Worm (Caenorhabditis elegans) whole organism, L4 larva: Measurements from ENCODE around the gene osg-1.

ENCODE experiments used
- D1046.2 ChIP-seq: fragments of 200-800 bp; sonication (Bioruptor generic); IDR thresholded peaks from 2 replicates; pipeline ENCODE4 v1.3.6; 2022; ENCODE audit warnings: missing genetic modification characterization, missing compliant biosample characterization
- F10B5.3 ChIP-seq: sonication (generic microtip); optimal IDR thresholded peaks from 2 replicates; lab custom pipeline; 2016; ENCODE audit warnings: mild to moderate bottlenecking, missing genetic modification characterization, missing compliant biosample characterization
- F49E8.2 ChIP-seq: sonication (generic microtip); optimal IDR thresholded peaks from 2 replicates; lab custom pipeline; 2016; ENCODE audit warnings: missing compliant biosample characterization, mild to moderate bottlenecking, missing genetic modification characterization, borderline replicate concordance
- R02D3.7 ChIP-seq: fragments of 150-350 bp; sonication (generic microtip); optimal IDR thresholded peaks from 3 replicates; lab custom pipeline; 2014; ENCODE audit warnings: missing biosample characterization, missing genetic modification characterization
- T20F7.1 ChIP-seq: fragments of 200-800 bp; sonication (Bioruptor generic); optimal IDR thresholded peaks from 2 replicates; lab custom pipeline; 2018; ENCODE audit warnings: mild to moderate bottlenecking, missing genetic modification characterization, missing compliant biosample characterization
- Y48G9A.11 ChIP-seq: fragments of 200-800 bp; sonication (Bioruptor generic); IDR thresholded peaks from 2 replicates; pipeline ENCODE4 v1.3.6; 2022; ENCODE audit warnings: missing genetic modification reagents, missing genetic modification characterization, missing compliant biosample characterization
- ZK546.5 ChIP-seq, 2 experiments: sonication (generic microtip); optimal IDR thresholded peaks; 2 replicates each; lab custom pipeline; 2017; ENCODE audit warnings: missing biosample characterization in 2 of 2, missing genetic modification characterization in 2 of 2
- aha-1 ChIP-seq: fragments of 150-350 bp; peaks from one replicate; lab custom pipeline; 2014; ENCODE audit warnings: missing biosample characterization, missing genetic modification characterization
- aly-2 ChIP-seq: sonication (generic microtip); optimal IDR thresholded peaks from 2 replicates; lab custom pipeline; 2018; ENCODE audit warnings: missing biosample characterization, missing genetic modification characterization
- arid-1 ChIP-seq: fragments of 200-800 bp; sonication (Bioruptor generic); conservative IDR thresholded peaks from 2 replicates; pipeline ENCODE4 v1.3.6; 2022; ENCODE audit warnings: missing genetic modification reagents, missing genetic modification characterization, missing compliant biosample characterization
- ceh-28 ChIP-seq: fragments of 150-350 bp; optimal IDR thresholded peaks from 2 replicates; lab custom pipeline; 2014; ENCODE audit warnings: missing biosample characterization, missing genetic modification reagents, missing genetic modification characterization
- daf-12 ChIP-seq: fragments of 150-350 bp; optimal IDR thresholded peaks from 2 replicates; lab custom pipeline; 2014; ENCODE audit warnings: missing biosample characterization, missing genetic modification reagents, missing genetic modification characterization
- daf-16 ChIP-seq, 3 experiments: sonication (generic microtip); optimal IDR thresholded peaks; 2 replicates each; lab custom pipeline; 2016 to 2017; ENCODE audit warnings: missing genetic modification characterization in 3 of 3, missing genetic modification reagents in 3 of 3, mild to moderate bottlenecking in 2 of 3, missing compliant biosample characterization in 2 of 3, missing biosample characterization in 1 of 3, moderate library complexity in 1 of 3
- daf-19 ChIP-seq: fragments of 200-800 bp; sonication (Bioruptor generic); conservative IDR thresholded peaks from 2 replicates; pipeline ENCODE4 v1.3.6; 2022; ENCODE audit warnings: missing genetic modification characterization, missing compliant biosample characterization
- dmd-6 ChIP-seq: fragments of 200-800 bp; sonication (Bioruptor generic); IDR thresholded peaks from 2 replicates; pipeline ENCODE4 v1.3.6; 2022; ENCODE audit warnings: missing genetic modification reagents, missing genetic modification characterization, missing compliant biosample characterization
- dpl-1 ChIP-seq: fragments of 150-350 bp; optimal IDR thresholded peaks from 2 replicates; lab custom pipeline; 2014; ENCODE audit warnings: missing biosample characterization, missing genetic modification reagents, missing genetic modification characterization
- hlh-30 ChIP-seq: sonication (generic microtip); optimal IDR thresholded peaks from 2 replicates; lab custom pipeline; 2017; ENCODE audit warnings: antibody characterized with exemption, mild to moderate bottlenecking, missing genetic modification characterization, missing compliant biosample characterization; ENCODE audit not compliant: insufficient read depth
- lim-7 ChIP-seq: fragments of 200-800 bp; sonication (Bioruptor generic); IDR thresholded peaks from 2 replicates; pipeline ENCODE4 v1.3.6; 2022; ENCODE audit warnings: missing genetic modification characterization, missing compliant biosample characterization
- lin-13 ChIP-seq: fragments of 150-350 bp; optimal IDR thresholded peaks from 2 replicates; lab custom pipeline; 2014; ENCODE audit warnings: missing biosample characterization, missing genetic modification reagents, missing genetic modification characterization
- lin-15B ChIP-seq: fragments of 150-350 bp; sonication (generic microtip); optimal IDR thresholded peaks from 3 replicates; lab custom pipeline; 2014; ENCODE audit warnings: missing biosample characterization, missing genetic modification characterization
- lin-38 ChIP-seq: fragments of 200-800 bp; sonication (Bioruptor generic); IDR thresholded peaks from 2 replicates; pipeline ENCODE4 v1.3.6; 2022; ENCODE audit warnings: missing genetic modification reagents, missing genetic modification characterization, missing compliant biosample characterization
- lir-3 ChIP-seq: sonication (generic microtip); optimal IDR thresholded peaks from 2 replicates; lab custom pipeline; 2016; ENCODE audit warnings: mild to moderate bottlenecking, missing genetic modification characterization, missing compliant biosample characterization
- lsy-2 ChIP-seq, 2 experiments: fragments of 150-350 bp in 1 of 2; sonication (generic microtip) in 1 of 2; optimal IDR thresholded peaks; 2 replicates each; lab custom pipeline; 2014 to 2017; ENCODE audit warnings: missing biosample characterization in 2 of 2, missing genetic modification characterization in 2 of 2
- madf-5 ChIP-seq, 2 experiments: fragments of 200-800 bp; sonication (Bioruptor generic); IDR thresholded peaks; 2 replicates each; pipeline ENCODE4 v1.3.6; 2022; ENCODE audit warnings: missing compliant biosample characterization in 2 of 2, missing genetic modification characterization in 2 of 2
- mdl-1 ChIP-seq, 2 experiments: fragments of 150-350 bp in 1 of 2; sonication (generic microtip) in 1 of 2; optimal IDR thresholded peaks; 2 replicates each; lab custom pipeline; 2014 to 2017; ENCODE audit warnings: missing biosample characterization in 2 of 2, missing genetic modification characterization in 2 of 2
- mes-2 ChIP-seq: sonication (generic microtip); optimal IDR thresholded peaks from 2 replicates; lab custom pipeline; 2016; ENCODE audit warnings: missing genotype, mild to moderate bottlenecking, missing genetic modification characterization, missing compliant biosample characterization; ENCODE audit not compliant: poor library complexity, severe bottlenecking
- nhr-10 ChIP-seq: fragments of 150-350 bp; optimal IDR thresholded peaks from 2 replicates; lab custom pipeline; 2014; ENCODE audit warnings: missing biosample characterization, missing genetic modification characterization
- nhr-102 ChIP-seq: sonication (generic microtip); optimal IDR thresholded peaks from 2 replicates; lab custom pipeline; 2016; ENCODE audit warnings: mild to moderate bottlenecking, missing genetic modification characterization, moderate library complexity, missing compliant biosample characterization
- nhr-25 ChIP-seq: sonication (generic microtip); optimal IDR thresholded peaks from 2 replicates; lab custom pipeline; 2017; ENCODE audit warnings: missing genetic modification characterization, mild to moderate bottlenecking, missing compliant biosample characterization, antibody characterized with exemption, moderate library complexity, borderline replicate concordance; ENCODE audit not compliant: insufficient read depth
- nhr-41 ChIP-seq: fragments of 200-800 bp; sonication (Bioruptor generic); IDR thresholded peaks from 2 replicates; pipeline ENCODE4 v1.3.6; 2022; ENCODE audit warnings: missing genetic modification reagents, missing genetic modification characterization, missing compliant biosample characterization
- nhr-76 ChIP-seq: fragments of 150-350 bp; optimal IDR thresholded peaks from 2 replicates; lab custom pipeline; 2014; ENCODE audit warnings: missing biosample characterization, missing genetic modification characterization
- nhr-77 ChIP-seq: fragments of 150-350 bp; optimal IDR thresholded peaks from 2 replicates; lab custom pipeline; 2014; ENCODE audit warnings: missing biosample characterization, missing genetic modification characterization
- rbr-2 ChIP-seq: sonication (generic microtip); optimal IDR thresholded peaks from 2 replicates; lab custom pipeline; 2016; ENCODE audit warnings: missing genotype, missing genetic modification characterization, missing compliant biosample characterization
- snpc-1.2 ChIP-seq: fragments of 200-800 bp; sonication (Bioruptor generic); IDR thresholded peaks from 2 replicates; pipeline ENCODE4 v1.3.6; 2022; ENCODE audit warnings: missing genetic modification reagents, missing genetic modification characterization, missing compliant biosample characterization
- unc-130 ChIP-seq: sonication (generic microtip); optimal IDR thresholded peaks from 2 replicates; lab custom pipeline; 2016; ENCODE audit warnings: missing genetic modification reagents, missing genetic modification characterization, missing compliant biosample characterization
- unc-39 ChIP-seq: sonication (generic microtip); optimal IDR thresholded peaks from 2 replicates; lab custom pipeline; 2017; ENCODE audit warnings: missing biosample characterization, missing genetic modification characterization
- zfp-3 ChIP-seq: fragments of 200-800 bp; sonication (Bioruptor generic); conservative IDR thresholded peaks from 2 replicates; pipeline ENCODE4 v1.3.6; 2022; ENCODE audit warnings: missing genetic modification reagents, missing genetic modification characterization, missing compliant biosample characterization

Gene osg-1

DNA sequence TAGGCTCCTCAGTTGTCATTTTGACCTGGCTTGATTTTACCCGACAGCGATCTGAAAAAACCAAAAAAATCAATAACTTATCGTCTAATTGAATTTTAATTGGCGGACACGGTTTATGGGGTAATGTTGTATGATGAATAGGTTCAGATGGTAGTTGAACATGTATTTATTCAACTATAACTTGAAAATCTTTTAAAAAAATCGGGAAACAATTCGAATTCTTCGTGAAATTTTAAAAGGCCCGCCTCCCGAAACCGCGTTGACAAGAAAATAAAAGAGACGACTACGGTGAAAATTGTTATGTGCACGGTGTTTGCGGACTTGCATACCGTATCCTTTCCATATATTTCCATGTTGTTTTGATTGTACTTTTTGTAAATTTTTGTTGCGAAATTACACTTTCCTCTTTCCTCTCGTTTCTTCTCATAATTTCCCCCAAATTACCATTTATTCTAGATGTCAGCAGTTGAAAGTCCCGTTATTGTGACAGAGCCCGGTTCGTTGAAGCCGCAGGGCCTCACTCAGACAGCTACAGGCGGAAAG is 44.6 kb upstream of the osg-1 start, which contains the start of the genes T24G10.2 and disl-2 (continued):
- peak; percentile 2 for TF ChIP-seq rbr-2 (tag; lab: Kevin White, UChicago)
- no peak for TF ChIP-seq ZK546.5 (tag; optimal IDR thresholded peaks at IDR 0.05; lab: Kevin White, UChicago)
- no peak for TF ChIP-seq zfp-3 (GFP tag; lab: Robert Waterston, UW)
- peak; percentile 29 for TF ChIP-seq lin-13 (GFP tag; lab: Kevin White, UChicago)
- peak; percentile 35 for TF ChIP-seq ceh-28 (tag; lab: Kevin White, UChicago)
- TF ChIP-seq snpc-1.2, result no peak
- no peak for TF ChIP-seq nhr-25 (tag; lab: Kevin White, UChicago)
- TF ChIP-seq D1046.2, result no peak
- TF ChIP-seq lsy-2 (tag; optimal IDR thresholded peaks at IDR 0.05; lab: Kevin White, UChicago), result peak; percentile 90 to 99
- TF ChIP-seq mes-2 (tag; lab: Kevin White, UChicago), result peak; percentile 75
- no peak for TF ChIP-seq nhr-10 (tag; lab: Kevin White, UChicago)
- no peak for TF ChIP-seq nhr-77 (tag; lab: Kevin White, UChicago)
- TF ChIP-seq nhr-76 (tag; lab: Kevin White, UChicago), result peak; percentile 28

DNA sequence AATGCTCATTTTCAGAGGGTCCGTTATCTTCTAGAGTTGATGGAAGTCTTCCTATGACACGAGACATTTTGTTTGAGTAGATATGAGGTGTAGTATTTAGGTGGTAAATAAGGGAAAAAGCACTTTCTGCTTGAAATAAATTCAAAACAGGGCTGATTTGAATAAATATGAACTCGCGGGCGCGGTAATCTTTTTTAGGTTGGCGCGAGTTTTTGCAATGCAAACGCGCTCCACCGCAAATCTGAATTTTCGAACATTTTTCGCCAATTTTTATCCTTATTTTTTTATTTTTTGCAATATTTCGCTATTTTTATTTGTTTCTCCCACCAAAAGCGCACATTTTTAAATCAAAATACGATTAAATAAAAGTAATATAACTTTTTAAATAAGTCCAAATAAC is 39.2 kb upstream of the osg-1 start, which contains the start of gene skpt-1:
Gene skpt-1 (minus strand): TSS at position 219 of the 400 bp plus-strand sequence.
- TF ChIP-seq aly-2 (tag; lab: Kevin White, UChicago) (no peak), T20F7.1 (GFP tag; lab: Kevin White, UChicago) (no peak), unc-39 (tag; lab: Kevin White, UChicago) (no peak), daf-16 (GFP tag; optimal IDR thresholded peaks at IDR 0.05; lab: Kevin White, UChicago) (no peak), daf-16 (tag; optimal IDR thresholded peaks at IDR 0.05; lab: Kevin White, UChicago) (peak; percentile 15), F10B5.3 (no peak), aha-1 (peak; percentile 78), nhr-25 (tag; lab: Kevin White, UChicago) (no peak), mes-2 (tag; lab: Kevin White, UChicago) (peak; percentile 42), hlh-30 (tag; lab: Kevin White, UChicago) (peak; percentile 65), lim-7 (no peak), lin-38 (peak; percentile 98), mdl-1 (tag; optimal IDR thresholded peaks at IDR 0.05; lab: Kevin White, UChicago) (no peak), F49E8.2 (peak; percentile 48), lir-3 (no peak), R02D3.7 (tag; lab: Kevin White, UChicago) (no peak), nhr-77 (tag; lab: Kevin White, UChicago) (no peak), lin-15B (tag; lab: Kevin White, UChicago) (no peak), arid-1 (GFP tag; lab: Robert Waterston, UW) (no peak), dmd-6 (GFP tag; lab: Robert Waterston, UW) (no peak), madf-5 (GFP tag; IDR thresholded peaks at IDR 0.05; lab: Robert Waterston, UW) (no peak), daf-12 (tag; lab: Kevin White, UChicago) (no peak), lsy-2 (tag; optimal IDR thresholded peaks at IDR 0.05; lab: Kevin White, UChicago) (peak in 1 of 2 experiments; percentile 74), Y48G9A.11 (GFP tag; lab: Robert Waterston, UW) (peak; percentile 72; the same call in 1 of the 2 replicates), ceh-28 (tag; lab: Kevin White, UChicago) (no peak), nhr-102 (tag; lab: Kevin White, UChicago) (no peak), nhr-41 (GFP tag; lab: Robert Waterston, UW) (no peak), dpl-1 (GFP tag; lab: Kevin White, UChicago) (peak; percentile 84), unc-130 (GFP tag; lab: Kevin White, UChicago) (peak; percentile 73), snpc-1.2 (no peak), daf-19 (no peak)
